Worm (Caenorhabditis elegans) whole organism, L3 larva: ENCODE results near the gene F44E2.7.

Source experiments
- ZK546.5 ChIP-seq: sonication (generic microtip); optimal IDR thresholded peaks from 2 replicates; lab custom pipeline; 2017; ENCODE audit warnings: missing biosample characterization, missing genetic modification characterization
- ama-1 ChIP-seq: fragments of 150-350 bp; optimal IDR thresholded peaks from 2 replicates; lab custom pipeline; 2018
- ceh-28 ChIP-seq: fragments of 150-350 bp; optimal IDR thresholded peaks from 2 replicates; lab custom pipeline; 2014; ENCODE audit warnings: missing biosample characterization, missing genetic modification reagents, missing genetic modification characterization
- ceh-82 ChIP-seq: fragments of 150-350 bp; optimal IDR thresholded peaks from 2 replicates; lab custom pipeline; 2014; ENCODE audit warnings: missing biosample characterization, missing genetic modification characterization
- ceh-9 ChIP-seq: sonication (generic microtip); optimal IDR thresholded peaks from 2 replicates; lab custom pipeline; 2018; ENCODE audit warnings: missing biosample characterization, missing genetic modification characterization
- egl-27 ChIP-seq: sonication (generic microtip); optimal IDR thresholded peaks from 4 replicates; lab custom pipeline; 2017; ENCODE audit warnings: missing biosample characterization, missing genetic modification reagents, missing genetic modification characterization
- egl-5 ChIP-seq: fragments of 150-350 bp; optimal IDR thresholded peaks from 2 replicates; lab custom pipeline; 2017; ENCODE audit warnings: missing biosample characterization, missing genetic modification reagents, missing genetic modification characterization, inconsistent platforms
- elt-1 ChIP-seq: fragments of 150-350 bp; optimal IDR thresholded peaks from 2 replicates; lab custom pipeline; 2014; ENCODE audit warnings: missing biosample characterization, missing genetic modification characterization
- elt-2 ChIP-seq: sonication (generic microtip); optimal IDR thresholded peaks from 2 replicates; lab custom pipeline; 2016; ENCODE audit warnings: missing genetic modification reagents, mild to moderate bottlenecking, missing genetic modification characterization, missing compliant biosample characterization
- elt-3 ChIP-seq, 3 experiments: fragments of 150-350 bp in 1 of 3; sonication (generic microtip) in 2 of 3; optimal IDR thresholded peaks; 2 replicates in 2 of 3; 4 replicates in 1 of 3; lab custom pipeline; 2014 to 2017; ENCODE audit warnings: missing biosample characterization in 3 of 3, missing genetic modification characterization in 3 of 3
- fkh-10 ChIP-seq: sonication (generic microtip); optimal IDR thresholded peaks from 2 replicates; lab custom pipeline; 2017; ENCODE audit warnings: missing biosample characterization, missing genetic modification reagents, missing genetic modification characterization
- fkh-2 ChIP-seq: fragments of 150-350 bp; optimal IDR thresholded peaks from 2 replicates; lab custom pipeline; 2014; ENCODE audit warnings: missing biosample characterization, missing genetic modification reagents, missing genetic modification characterization
- fos-1 ChIP-seq: fragments of 150-350 bp; optimal IDR thresholded peaks from 2 replicates; lab custom pipeline; 2014; ENCODE audit warnings: missing biosample characterization, missing genetic modification characterization
- hmg-11 ChIP-seq: sonication (generic microtip); optimal IDR thresholded peaks from 2 replicates; lab custom pipeline; 2016; ENCODE audit warnings: missing genetic modification characterization, missing compliant biosample characterization
- jun-1 ChIP-seq: fragments of 150-350 bp; optimal IDR thresholded peaks from 2 replicates; lab custom pipeline; 2014; ENCODE audit warnings: missing biosample characterization, missing genetic modification reagents, missing genetic modification characterization
- lin-15B ChIP-seq: fragments of 150-350 bp; optimal IDR thresholded peaks from 2 replicates; lab custom pipeline; 2014; ENCODE audit warnings: missing biosample characterization, missing genetic modification characterization
- lin-39 ChIP-seq: fragments of 150-350 bp; optimal IDR thresholded peaks from 2 replicates; lab custom pipeline; 2018; ENCODE audit warnings: missing biosample characterization, missing genetic modification reagents, missing genetic modification characterization
- lsy-12 ChIP-seq: sonication (generic microtip); optimal IDR thresholded peaks from 2 replicates; lab custom pipeline; 2016; ENCODE audit warnings: mild to moderate bottlenecking, missing genetic modification characterization, missing compliant biosample characterization
- mdl-1 ChIP-seq: fragments of 150-350 bp; optimal IDR thresholded peaks from 2 replicates; lab custom pipeline; 2014; ENCODE audit warnings: missing biosample characterization, missing genetic modification characterization
- mml-1 ChIP-seq: fragments of 150-350 bp; sonication (generic microtip); optimal IDR thresholded peaks from 3 replicates; lab custom pipeline; 2014; ENCODE audit warnings: missing biosample characterization, missing genetic modification characterization
- nfya-1 ChIP-seq: sonication (generic microtip); optimal IDR thresholded peaks from 2 replicates; lab custom pipeline; 2017; ENCODE audit warnings: missing genetic modification characterization, mild to moderate bottlenecking, missing compliant biosample characterization, antibody characterized with exemption, moderate library complexity; ENCODE audit not compliant: insufficient read depth
- nhr-12 ChIP-seq: fragments of 150-350 bp; optimal IDR thresholded peaks from 2 replicates; lab custom pipeline; 2014; ENCODE audit warnings: missing biosample characterization, missing genetic modification characterization
- nhr-23 ChIP-seq: fragments of 150-350 bp; optimal IDR thresholded peaks from 2 replicates; lab custom pipeline; 2014; ENCODE audit warnings: missing biosample characterization, missing genetic modification reagents, missing genetic modification characterization
- nhr-237 ChIP-seq: fragments of 150-350 bp; optimal IDR thresholded peaks from 2 replicates; lab custom pipeline; 2014; ENCODE audit warnings: missing biosample characterization, missing genetic modification characterization
- nhr-25 ChIP-seq: sonication (generic microtip); optimal IDR thresholded peaks from 2 replicates; lab custom pipeline; 2017; ENCODE audit warnings: missing biosample characterization, missing genetic modification characterization
- nhr-43 ChIP-seq: sonication (generic microtip); optimal IDR thresholded peaks from 2 replicates; lab custom pipeline; 2016; ENCODE audit warnings: mild to moderate bottlenecking, missing genetic modification characterization, missing compliant biosample characterization; ENCODE audit not compliant: poor library complexity, severe bottlenecking
- nhr-67 ChIP-seq: fragments of 150-350 bp; optimal IDR thresholded peaks from 2 replicates; lab custom pipeline; 2014; ENCODE audit warnings: missing biosample characterization, missing genetic modification characterization
- nhr-77 ChIP-seq: fragments of 150-350 bp; optimal IDR thresholded peaks from 2 replicates; lab custom pipeline; 2014; ENCODE audit warnings: missing biosample characterization, missing genetic modification characterization
- pha-4 ChIP-seq: fragments of 150-350 bp; optimal IDR thresholded peaks from 2 replicates; lab custom pipeline; 2014; ENCODE audit warnings: missing biosample characterization, missing genetic modification reagents, missing genetic modification characterization
- pqm-1 ChIP-seq: fragments of 150-350 bp; optimal IDR thresholded peaks from 2 replicates; lab custom pipeline; 2017; ENCODE audit warnings: missing biosample characterization, missing genetic modification characterization, inconsistent platforms
- sea-2 ChIP-seq: fragments of 150-350 bp; sonication (generic microtip); optimal IDR thresholded peaks from 4 replicates; lab custom pipeline; 2014; ENCODE audit warnings: missing biosample characterization, missing genetic modification reagents, missing genetic modification characterization
- snpc-4 ChIP-seq: fragments of 150-350 bp; optimal IDR thresholded peaks from 2 replicates; lab custom pipeline; 2014; ENCODE audit warnings: missing biosample characterization, missing genetic modification characterization
- tbx-2 ChIP-seq: sonication (generic microtip); optimal IDR thresholded peaks from 2 replicates; lab custom pipeline; 2016; ENCODE audit warnings: mild to moderate bottlenecking, missing genetic modification characterization, missing compliant biosample characterization
- unc-39 ChIP-seq: sonication (generic microtip); optimal IDR thresholded peaks from 4 replicates; lab custom pipeline; 2017; ENCODE audit warnings: missing biosample characterization, missing genetic modification characterization
- unc-62 ChIP-seq: fragments of 150-350 bp; sonication (generic microtip); optimal IDR thresholded peaks from 4 replicates; lab custom pipeline; 2014; ENCODE audit warnings: missing biosample characterization, missing genetic modification reagents, missing genetic modification characterization
- zag-1 ChIP-seq: fragments of 150-350 bp; optimal IDR thresholded peaks from 2 replicates; lab custom pipeline; 2014; ENCODE audit warnings: missing biosample characterization, missing genetic modification characterization
- ztf-4 ChIP-seq: fragments of 150-350 bp; optimal IDR thresholded peaks from 2 replicates; lab custom pipeline; 2014; ENCODE audit warnings: missing biosample characterization, missing genetic modification characterization

F44E2.7 gene

ce11 chrIII:8886309-8886708 is 38.0 kb upstream of the F44E2.7 start:
- TF ChIP-seq unc-62 (no peak), hmg-11 (tag; lab: Kevin White, UChicago) (peak; percentile 24), zag-1 (tag; lab: Kevin White, UChicago) (no peak), mdl-1 (no peak), lin-39 (tag; lab: Kevin White, UChicago) (peak; percentile 78), nhr-77 (tag; lab: Kevin White, UChicago) (no peak), fkh-2 (tag; lab: Kevin White, UChicago) (no peak), pha-4 (peak; percentile 36), snpc-4 (tag; lab: Kevin White, UChicago) (no peak), ZK546.5 (tag; lab: Kevin White, UChicago) (no peak), jun-1 (no peak), elt-2 (tag; lab: Kevin White, UChicago) (no peak), elt-1 (tag; lab: Kevin White, UChicago) (no peak), ceh-82 (tag; lab: Kevin White, UChicago) (no peak), egl-27 (tag; lab: Kevin White, UChicago) (no peak), nfya-1 (tag; lab: Kevin White, UChicago) (peak; percentile 45), pqm-1 (tag; lab: Kevin White, UChicago) (no peak)

ce11 chrIII:8885150-8885549 is 36.9 kb upstream of the F44E2.7 start, which contains the start of gene svop-1:
svop-1 (minus strand) TSS chrIII:8885488.
- TF ChIP-seq lsy-12 (tag; lab: Kevin White, UChicago), result no peak
- TF ChIP-seq lin-39 (tag; lab: Kevin White, UChicago), result no peak
- no peak for TF ChIP-seq mml-1 (tag; lab: Kevin White, UChicago)
- no peak for TF ChIP-seq tbx-2
- TF ChIP-seq unc-39, result no peak
- no peak for TF ChIP-seq fos-1 (tag; lab: Kevin White, UChicago)
- peak; percentile 51 for TF ChIP-seq pha-4
- no peak for TF ChIP-seq ama-1

DNA sequence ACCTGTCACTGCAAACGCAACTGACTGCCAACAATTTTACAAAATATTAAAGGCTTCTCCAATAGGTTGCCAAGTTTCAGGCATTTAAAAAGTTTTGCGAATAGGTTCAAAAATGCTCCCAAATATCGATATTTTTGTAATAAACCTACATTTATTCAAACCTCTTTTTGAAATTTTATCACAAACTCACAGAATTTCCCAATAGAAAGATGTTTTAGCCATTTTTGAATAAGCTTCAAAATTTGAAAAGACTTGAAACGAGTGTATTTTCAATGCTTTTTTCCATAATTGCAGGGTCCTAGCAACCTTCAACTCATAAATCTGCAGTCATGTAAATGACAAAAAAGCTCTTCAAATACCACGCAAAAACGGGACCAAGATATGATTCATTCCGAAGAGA is 34.1 kb upstream of the F44E2.7 start:
- no peak for TF ChIP-seq ztf-4 (tag; lab: Kevin White, UChicago)
- TF ChIP-seq nhr-237 (tag; lab: Kevin White, UChicago), result no peak
- no peak for TF ChIP-seq elt-2 (tag; lab: Kevin White, UChicago)
- no peak for TF ChIP-seq ceh-28 (tag; lab: Kevin White, UChicago)
- TF ChIP-seq ceh-9 (tag; lab: Kevin White, UChicago), result no peak
- no peak for TF ChIP-seq pha-4
- no peak for TF ChIP-seq lin-39 (tag; lab: Kevin White, UChicago)
- no peak for TF ChIP-seq fkh-10 (GFP tag; lab: Kevin White, UChicago)
- TF ChIP-seq, all 47 proteins: peak for 0

ce11 chrIII:8878960-8879359 is 30.7 kb upstream of the F44E2.7 start:
- peak; percentile 23 for TF ChIP-seq jun-1
- TF ChIP-seq pha-4, result peak; percentile 52
- TF ChIP-seq elt-2 (tag; lab: Kevin White, UChicago), result peak; percentile 93
- TF ChIP-seq pqm-1 (tag; lab: Kevin White, UChicago), result peak; percentile 70
- TF ChIP-seq fkh-2 (tag; lab: Kevin White, UChicago), result no peak

- TF ChIP-seq fkh-10 (GFP tag; lab: Kevin White, UChicago) (peak; percentile 96), elt-3 (tag; optimal IDR thresholded peaks at IDR 0.05; lab: Kevin White, UChicago) (no peak)
Measured at ce11 chrIII:8877002-8877401, 28.7 kb upstream of the F44E2.7 start, which contains the start of gene K01F9.2. K01F9.2 (minus strand) TSS chrIII:8877128.

- TF ChIP-seq tbx-2 (peak; percentile 79), sea-2 (peak; percentile 57), ama-1 (peak; percentile 88), lsy-12 (tag; lab: Kevin White, UChicago) (peak; percentile 22), lin-15B (tag; lab: Kevin White, UChicago) (peak; percentile 69), pha-4 (no peak), snpc-4 (tag; lab: Kevin White, UChicago) (peak; percentile 30), zag-1 (tag; lab: Kevin White, UChicago) (peak; percentile 46), unc-62 (peak; percentile 67), egl-5 (peak; percentile 68), lin-39 (tag; lab: Kevin White, UChicago) (peak; percentile 99), elt-1 (tag; lab: Kevin White, UChicago) (peak; percentile 79), fkh-2 (tag; lab: Kevin White, UChicago) (peak; percentile 21), elt-3 (tag; optimal IDR thresholded peaks at IDR 0.05; lab: Kevin White, UChicago) (no peak), hmg-11 (tag; lab: Kevin White, UChicago) (peak; percentile 96), nhr-237 (tag; lab: Kevin White, UChicago) (no peak), nhr-67 (tag; lab: Kevin White, UChicago) (no peak), nfya-1 (tag; lab: Kevin White, UChicago) (peak; percentile 93), nhr-43 (tag; lab: Kevin White, UChicago) (peak; percentile 37), nhr-12 (no peak), nhr-25 (tag; lab: Kevin White, UChicago) (no peak), fkh-10 (GFP tag; lab: Kevin White, UChicago) (peak; percentile 88), jun-1 (peak; percentile 51), nhr-23 (tag; lab: Kevin White, UChicago) (peak; percentile 10)
Measured at ce11 chrIII:8873990-8874668, 25.9 kb upstream of the F44E2.7 start.
